Fruit fly (Drosophila melanogaster): ENCODE measurements around the gene Jon99Fi.
A peak's percentile ranks its signal among the peaks of the same experiment; 100 is the strongest.

- TF ChIP-seq Hr39 (GFP tag; optimal IDR thresholded peaks at IDR 0.05) (no peak), pdm3 (GFP tag; optimal IDR thresholded peaks at IDR 0.05) (no peak), dac (GFP tag; optimal IDR thresholded peaks at IDR 0.05) (no peak), CG4318 (GFP tag; optimal IDR thresholded peaks at IDR 0.05) (no peak), Hr38 (GFP tag; optimal IDR thresholded peaks at IDR 0.05) (no peak), svp (GFP tag) (peak; percentile 20), CG10669 (GFP tag; optimal IDR thresholded peaks at IDR 0.05) (no peak), CG31627 (GFP tag; optimal IDR thresholded peaks at IDR 0.05) (no peak), CG6163 (GFP tag; IDR thresholded peaks at IDR 0.05) (no peak), achi (GFP tag; optimal IDR thresholded peaks at IDR 0.05) (no peak), Eip78C (GFP tag) (no peak), Sox102F (GFP tag; optimal IDR thresholded peaks at IDR 0.05) (no peak), Ets21C (GFP tag; optimal IDR thresholded peaks at IDR 0.05) (no peak)
These were observed 21.7 kb upstream of the Jon99Fi start for dm6 chr3R:30467062-30467461.

Data from whole organism, prepupa.